Worm (Caenorhabditis elegans): ENCODE data around the gene srx-76.

Gene srx-76

ce11 chrV:11891143-11891862, at the start of gene srx-76, which contains the start of gene sodh-2:
TSS of gene srx-76 (plus strand) at chrV:11891812.
TSS of gene sodh-2 (minus strand) at chrV:11891243.
- TF ChIP-seq sem-4 (tag; optimal IDR thresholded peaks at IDR 0.05), result no peak

DNA sequence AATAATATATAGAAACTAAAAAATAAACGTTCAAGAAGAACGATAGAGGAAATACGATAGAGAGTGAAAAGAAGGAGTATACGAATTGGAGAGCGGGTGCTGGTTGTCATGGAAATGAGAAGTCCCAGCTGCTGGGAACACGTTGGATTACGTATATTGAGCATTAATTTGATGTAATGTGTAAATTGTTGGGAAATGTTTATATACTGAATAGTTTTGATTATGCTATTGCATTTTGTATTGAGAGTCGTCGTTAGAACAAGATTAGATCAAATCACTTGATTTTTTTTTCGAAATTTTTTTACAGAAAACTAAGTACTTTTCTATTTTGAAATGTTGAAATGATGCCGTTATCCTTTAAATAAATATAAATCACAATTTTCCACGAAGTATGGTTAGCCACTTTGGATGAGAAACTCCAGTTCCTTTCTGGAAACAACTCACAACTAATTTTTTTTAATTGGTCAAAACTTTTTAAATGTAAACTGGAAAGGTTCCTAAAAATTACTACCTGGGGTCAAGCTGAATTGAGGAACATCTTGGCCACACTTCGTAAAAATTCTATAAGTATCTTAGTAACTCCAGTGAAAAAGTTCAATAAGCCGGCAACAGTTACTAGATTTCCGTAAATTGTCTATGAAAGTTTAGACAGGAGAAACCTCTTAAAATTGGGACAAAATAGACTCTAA, 47.8 kb upstream of the srx-76 start, which contains the start of gene nphp-4:
Gene nphp-4, minus strand, starts transcription at position 51 of the 689 bp plus-strand sequence.
- TF ChIP-seq Y55F3AM.14 (GFP tag; optimal IDR thresholded peaks at IDR 0.05) (no peak), alr-1 (tag; optimal IDR thresholded peaks at IDR 0.05) (no peak), ztf-11 (tag; optimal IDR thresholded peaks at IDR 0.05) (no peak), ztf-4 (tag; optimal IDR thresholded peaks at IDR 0.05) (no peak), dmd-4 (tag; optimal IDR thresholded peaks at IDR 0.05) (no peak), nhr-6 (tag; optimal IDR thresholded peaks at IDR 0.05) (no peak), lin-11 (tag; optimal IDR thresholded peaks at IDR 0.05) (no peak), R02D3.7 (tag; optimal IDR thresholded peaks at IDR 0.05) (no peak), unc-55 (GFP tag; optimal IDR thresholded peaks at IDR 0.05) (no peak), nhr-12 (tag; optimal IDR thresholded peaks at IDR 0.05) (no peak)

- no peak for TF ChIP-seq nhr-12 (tag; optimal IDR thresholded peaks at IDR 0.05)
- no peak for TF ChIP-seq elt-1 (tag; optimal IDR thresholded peaks at IDR 0.05)
- TF ChIP-seq unc-39 (tag; optimal IDR thresholded peaks at IDR 0.05), result no peak
- no peak for TF ChIP-seq unc-62 (GFP tag; optimal IDR thresholded peaks at IDR 0.05)
- TF ChIP-seq nhr-10 (tag; optimal IDR thresholded peaks at IDR 0.05), result no peak
- TF ChIP-seq dmd-4 (tag; optimal IDR thresholded peaks at IDR 0.05), result no peak
- TF ChIP-seq sma-3 (GFP tag; optimal IDR thresholded peaks at IDR 0.05), result peak; percentile 3
- TF ChIP-seq nhr-77 (tag; optimal IDR thresholded peaks at IDR 0.05), result no peak
- no peak for TF ChIP-seq ztf-1 (GFP tag; conservative IDR thresholded peaks at IDR 0.05)
- peak; percentile 40 for TF ChIP-seq nhr-129 (tag; optimal IDR thresholded peaks at IDR 0.05)
- no peak for TF ChIP-seq unc-55 (GFP tag; optimal IDR thresholded peaks at IDR 0.05)
- TF ChIP-seq nhr-25 (tag; optimal IDR thresholded peaks at IDR 0.05), result no peak
- TF ChIP-seq aly-2 (tag; optimal IDR thresholded peaks at IDR 0.05), result no peak
- TF ChIP-seq sem-4 (tag; optimal IDR thresholded peaks at IDR 0.05), result peak; percentile 49
- no peak for TF ChIP-seq egl-27 (tag; optimal IDR thresholded peaks at IDR 0.05)
- TF ChIP-seq lsy-2 (tag; optimal IDR thresholded peaks at IDR 0.05), result peak in 1 of 2 experiments; percentile 38
- peak; percentile 21 for TF ChIP-seq sma-9 (GFP tag; optimal IDR thresholded peaks at IDR 0.05)
- no peak for TF ChIP-seq sma-9 (tag; optimal IDR thresholded peaks at IDR 0.05)
- TF ChIP-seq snpc-4 (tag; optimal IDR thresholded peaks at IDR 0.05), result peak; percentile 19
- peak; percentile 52 for TF ChIP-seq F13H6.1 (tag; optimal IDR thresholded peaks at IDR 0.05)
- no peak for TF ChIP-seq nhr-11 (tag; optimal IDR thresholded peaks at IDR 0.05)
- TF ChIP-seq ZK546.5 (tag; optimal IDR thresholded peaks at IDR 0.05), result no peak
- no peak for TF ChIP-seq ceh-16 (tag; optimal IDR thresholded peaks at IDR 0.05)
- TF ChIP-seq C34F6.9 (tag; optimal IDR thresholded peaks at IDR 0.05), result peak; percentile 55
- peak; percentile 96 for TF ChIP-seq fos-1 (tag; optimal IDR thresholded peaks at IDR 0.05)
- no peak for TF ChIP-seq peb-1 (tag; optimal IDR thresholded peaks at IDR 0.05)
- no peak for TF ChIP-seq ztf-4 (tag; optimal IDR thresholded peaks at IDR 0.05)
- no peak for TF ChIP-seq lin-13 (GFP tag; optimal IDR thresholded peaks at IDR 0.05)
- TF ChIP-seq nhr-237 (tag; optimal IDR thresholded peaks at IDR 0.05), result no peak
- no peak for TF ChIP-seq ama-1 (optimal IDR thresholded peaks at IDR 0.05)
- TF ChIP-seq gmeb-1 (tag; optimal IDR thresholded peaks at IDR 0.05), result no peak
- no peak for TF ChIP-seq mdl-1 (tag; optimal IDR thresholded peaks at IDR 0.05)
- TF ChIP-seq alr-1 (tag; optimal IDR thresholded peaks at IDR 0.05), result no peak
- no peak for TF ChIP-seq nhr-6 (tag; optimal IDR thresholded peaks at IDR 0.05)
- TF ChIP-seq elt-3 (tag; optimal IDR thresholded peaks at IDR 0.05), result no peak
Observed at ce11 chrV:11844828-11845227, 46.8 kb upstream of the srx-76 start.

Measured in whole organism, L2 larva.